Worm (Caenorhabditis elegans): Measurements from ENCODE around the gene F31B9.4.

ce11 chrX:15917000-15917399, at the start of gene F31B9.4, which contains the start of gene F31B9.2:
- no peak for TF ChIP-seq tbx-37 (GFP tag; conservative IDR thresholded peaks at IDR 0.05)
- no peak for TF ChIP-seq F13C5.2 (tag; optimal IDR thresholded peaks at IDR 0.05)
- no peak for TF ChIP-seq scrt-1 (GFP tag; IDR thresholded peaks at IDR 0.05)
- TF ChIP-seq ceh-13 (GFP tag; optimal IDR thresholded peaks at IDR 0.05), result no peak
- TF ChIP-seq ama-1 (optimal IDR thresholded peaks at IDR 0.05), result no peak
- TF ChIP-seq tbx-11 (GFP tag; IDR thresholded peaks at IDR 0.05), result no peak
- no peak for TF ChIP-seq flt-1 (GFP tag; IDR thresholded peaks at IDR 0.05)
- TF ChIP-seq ceh-36 (tag; optimal IDR thresholded peaks at IDR 0.05), result no peak
- no peak for TF ChIP-seq hmbx-1 (tag; optimal IDR thresholded peaks at IDR 0.05)
- TF ChIP-seq sea-1 (GFP tag; conservative IDR thresholded peaks at IDR 0.05), result no peak

All from whole organism, early embryonic.